Worm (Caenorhabditis elegans): ENCODE results near the gene fbxc-55.
"Not testable (repeated sequence)": the region's sequence is repeated elsewhere in the genome, so short reads cannot be mapped to it uniquely, and the experiment has no call there.

fbxc-55 gene

ce11 chrII:3183300-3183840, 13.4 kb upstream of the fbxc-55 start, which contains the start of the genes Y27F2A.6 and Y27F2A.8:
TSS of gene Y27F2A.6 (minus strand) at chrII:3183400.
TSS of gene Y27F2A.8 (plus strand) at chrII:3183790.
- TF ChIP-seq unc-62 (GFP tag; optimal IDR thresholded peaks at IDR 0.05), result not testable (repeated sequence)

DNA sequence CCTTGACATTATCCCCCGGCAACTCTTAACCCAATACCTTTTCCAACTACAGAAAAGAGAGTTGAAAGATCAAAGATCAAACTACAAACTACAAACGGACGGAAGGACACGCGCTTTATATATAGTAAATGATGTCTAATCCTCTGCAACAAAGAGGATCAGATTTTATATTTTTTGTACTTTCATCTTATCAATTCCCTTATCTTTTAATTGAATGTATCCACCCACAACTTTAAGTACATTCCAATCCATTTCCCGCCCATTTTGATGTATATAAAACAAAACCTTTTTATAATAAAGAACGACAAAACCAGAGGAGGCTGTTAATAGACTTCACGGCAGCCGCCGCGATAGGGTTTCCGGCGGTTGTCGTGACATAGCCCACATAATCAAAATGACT, 7.7 kb upstream of the fbxc-55 start, which contains the start of gene sri-40:
Gene sri-40 (plus strand): TSS at position 301 of the 400 bp plus-strand sequence.
- not testable (repeated sequence) for TF ChIP-seq unc-62 (GFP tag; optimal IDR thresholded peaks at IDR 0.05)

DNA sequence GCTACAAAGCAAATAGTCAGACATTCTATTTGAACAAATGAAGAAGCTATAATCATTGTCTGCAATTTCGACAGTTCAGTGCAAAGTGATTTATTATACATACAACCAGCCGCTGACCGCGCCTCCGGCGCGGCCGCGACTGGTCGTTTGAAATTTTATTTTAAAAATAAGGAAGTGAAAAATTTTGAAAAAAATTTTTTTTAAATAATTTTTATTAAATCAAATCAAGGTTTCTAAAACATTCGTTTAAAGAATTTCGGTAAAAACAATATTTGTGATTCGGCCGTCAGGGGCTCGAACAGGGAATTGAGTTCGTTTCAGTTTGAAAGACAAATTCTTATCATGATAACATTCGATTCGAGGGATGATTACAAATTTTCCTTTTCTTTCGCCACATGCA, 2.2 kb upstream of the fbxc-55 start, which contains the start of gene Y27F2A.10:
Gene Y27F2A.10 (minus strand): TSS at position 101 of the 400 bp plus-strand sequence.
- TF ChIP-seq unc-62 (GFP tag; optimal IDR thresholded peaks at IDR 0.05), result no peak

DNA sequence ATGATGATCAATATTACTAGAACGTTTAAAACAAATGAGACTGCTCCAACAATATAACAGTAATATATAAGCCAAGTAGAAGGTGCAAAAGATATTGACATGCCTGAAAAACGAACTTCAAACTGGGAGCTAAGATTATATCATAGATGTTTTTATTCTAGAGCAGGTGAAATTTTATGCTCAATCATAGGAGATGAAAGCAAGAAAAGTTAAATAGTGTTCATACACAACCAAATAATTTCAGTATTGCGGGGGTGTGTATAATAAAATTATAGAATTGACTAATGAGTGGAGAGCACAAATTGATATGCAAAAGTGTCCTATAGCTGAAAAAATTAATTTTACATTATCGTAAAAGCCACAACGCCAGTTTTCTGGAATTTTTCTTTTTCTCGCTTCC, 11.0 kb downstream of the fbxc-55 start, which contains the start of gene sri-34:
Gene sri-34 (minus strand): TSS at position 101 of the 400 bp plus-strand sequence.
- no peak for TF ChIP-seq unc-62 (GFP tag; optimal IDR thresholded peaks at IDR 0.05)

DNA sequence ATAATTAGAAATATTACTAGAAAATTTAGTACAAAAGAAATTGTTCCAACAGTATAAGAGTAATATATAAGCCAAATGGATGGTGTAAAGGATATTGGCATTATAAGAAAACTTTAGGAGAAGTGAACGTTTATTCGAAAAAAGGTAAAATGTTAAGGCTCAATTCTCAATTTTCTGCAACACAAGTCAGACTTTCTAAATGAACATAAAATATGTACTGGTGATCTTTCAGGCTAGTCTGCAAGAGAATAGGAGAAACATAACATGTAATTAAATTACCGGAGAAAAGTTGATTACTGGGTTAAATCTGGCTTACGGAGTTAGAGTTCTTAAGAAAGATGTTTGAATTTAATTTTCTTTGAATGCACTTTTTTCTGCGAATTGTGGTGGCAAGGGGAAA, 13.2 kb downstream of the fbxc-55 start, which contains the start of gene sri-33:
Gene sri-33 (minus strand): TSS at position 101 of the 400 bp plus-strand sequence.
- no peak for TF ChIP-seq unc-62 (GFP tag; optimal IDR thresholded peaks at IDR 0.05)

- TF ChIP-seq unc-62 (GFP tag; optimal IDR thresholded peaks at IDR 0.05), result no peak
Measured at ce11 chrII:3154383-3154782, 15.6 kb downstream of the fbxc-55 start, which contains the start of gene sri-32. TSS of gene sri-32 (minus strand) at chrII:3154483.

DNA sequence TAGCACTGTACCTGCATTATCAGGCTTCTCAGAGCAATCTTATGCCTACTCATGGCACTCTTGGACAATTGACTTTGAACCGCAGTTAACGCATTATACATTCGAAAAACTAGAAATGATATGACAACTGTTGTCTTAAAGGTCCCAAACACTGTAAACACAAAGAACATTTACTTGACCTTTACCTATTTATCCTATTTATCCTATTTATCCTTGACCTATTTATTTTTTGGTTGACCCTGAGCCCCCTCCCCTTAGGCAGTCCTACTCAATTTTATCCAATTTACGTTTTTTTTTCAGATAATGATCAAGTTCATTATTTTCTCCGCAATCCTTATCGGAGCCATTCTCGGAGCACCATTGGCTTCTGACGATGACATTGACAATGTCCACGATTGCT, 18.4 kb downstream of the fbxc-55 start, which contains the start of the genes T10D4.14 and T10D4.19:
Gene T10D4.14 (minus strand): TSS at position 101 of the 400 bp plus-strand sequence.
Gene T10D4.19 (plus strand): TSS at position 304 of the 400 bp plus-strand sequence.
- TF ChIP-seq unc-62 (GFP tag; optimal IDR thresholded peaks at IDR 0.05), result no peak

DNA sequence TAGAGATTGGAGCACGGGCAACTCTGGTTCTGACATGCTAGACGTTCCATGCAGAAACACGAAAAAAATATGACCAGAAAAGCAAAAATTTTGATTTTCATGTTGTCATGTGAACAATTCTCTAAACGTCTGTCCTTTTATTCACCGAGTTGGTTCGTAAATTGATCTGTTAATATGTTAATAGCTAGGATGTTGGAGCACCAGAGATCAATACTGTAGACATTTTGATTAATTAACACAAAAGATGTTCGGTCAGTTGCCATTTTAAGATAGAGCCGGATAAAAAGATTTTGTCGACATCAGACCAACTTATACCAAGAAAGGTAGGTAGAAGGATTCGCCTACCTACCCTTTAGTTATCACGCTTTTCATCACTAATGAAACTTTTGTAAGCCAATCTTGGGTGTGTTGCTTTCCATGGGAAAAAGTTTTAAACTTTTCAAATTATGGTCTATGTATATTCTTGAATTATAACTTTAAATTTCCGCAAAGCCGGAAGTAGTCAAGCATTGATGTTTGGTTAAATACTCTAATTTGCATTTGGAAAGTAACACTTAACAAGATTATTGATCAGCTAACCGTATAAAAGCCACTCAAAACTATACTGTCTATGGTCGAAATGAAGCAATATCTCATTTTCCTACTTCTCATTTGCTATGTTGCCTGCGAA, 20.3 kb downstream of the fbxc-55 start, which contains the start of the genes T10D4.11 and T10D4.1:
Gene T10D4.11 (minus strand): TSS at position 101 of the 670 bp plus-strand sequence.
Gene T10D4.1 (plus strand): TSS at position 620 of the 670 bp plus-strand sequence.
- no peak for TF ChIP-seq unc-62 (GFP tag; optimal IDR thresholded peaks at IDR 0.05)

ce11 chrII:3148404-3148803, 21.6 kb downstream of the fbxc-55 start:
- no peak for TF ChIP-seq unc-62 (GFP tag; optimal IDR thresholded peaks at IDR 0.05)

DNA sequence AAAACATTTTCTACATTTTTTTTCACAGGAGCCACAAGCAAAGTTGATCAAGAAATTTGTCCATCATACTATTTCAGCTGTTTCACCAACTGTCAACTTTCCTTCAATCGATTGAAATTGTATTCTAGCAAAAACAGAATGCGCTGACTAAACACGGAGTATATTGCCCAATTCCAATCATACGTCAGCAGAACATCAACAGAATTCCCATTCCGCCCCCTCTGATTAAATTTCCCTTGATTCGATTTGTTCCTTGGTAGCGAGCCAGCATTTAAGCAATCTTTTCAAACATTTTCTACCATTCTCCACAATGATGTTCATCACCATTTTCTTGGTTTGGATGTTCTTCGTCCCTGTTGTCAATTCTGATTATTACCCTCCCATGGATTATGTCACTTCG, 24.1 kb downstream of the fbxc-55 start, which contains the start of gene T10D4.15:
Gene T10D4.15 (plus strand): TSS at position 301 of the 400 bp plus-strand sequence.
- TF ChIP-seq unc-62 (GFP tag; optimal IDR thresholded peaks at IDR 0.05), result no peak

ce11 chrII:3144552-3144951, 25.4 kb downstream of the fbxc-55 start, which contains the start of gene sri-43:
TSS of gene sri-43 (minus strand) at chrII:3144652.
- not testable (repeated sequence) for TF ChIP-seq unc-62 (GFP tag; optimal IDR thresholded peaks at IDR 0.05)

DNA sequence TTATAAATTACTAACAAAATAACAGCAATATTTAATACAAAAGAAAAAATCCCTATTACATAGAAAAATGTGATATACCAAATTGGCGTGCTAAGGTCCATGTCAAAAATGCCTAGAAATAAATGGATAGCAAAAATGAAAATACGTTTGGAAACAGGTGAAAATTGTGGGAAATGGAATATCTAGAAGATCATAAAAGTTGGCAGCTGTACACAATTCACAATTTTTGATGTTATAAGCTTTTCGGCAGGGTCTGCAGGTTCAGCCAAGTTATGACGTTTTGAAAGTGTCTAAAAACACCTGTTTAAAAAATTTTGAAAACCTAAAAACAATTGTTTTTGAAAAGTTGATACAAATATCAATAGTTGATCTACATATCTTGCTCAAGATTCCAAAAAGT, 27.1 kb downstream of the fbxc-55 start, which contains the start of gene sri-42:
Gene sri-42 (minus strand): TSS at position 101 of the 400 bp plus-strand sequence.
- not testable (repeated sequence) for TF ChIP-seq unc-62 (GFP tag; optimal IDR thresholded peaks at IDR 0.05)

DNA sequence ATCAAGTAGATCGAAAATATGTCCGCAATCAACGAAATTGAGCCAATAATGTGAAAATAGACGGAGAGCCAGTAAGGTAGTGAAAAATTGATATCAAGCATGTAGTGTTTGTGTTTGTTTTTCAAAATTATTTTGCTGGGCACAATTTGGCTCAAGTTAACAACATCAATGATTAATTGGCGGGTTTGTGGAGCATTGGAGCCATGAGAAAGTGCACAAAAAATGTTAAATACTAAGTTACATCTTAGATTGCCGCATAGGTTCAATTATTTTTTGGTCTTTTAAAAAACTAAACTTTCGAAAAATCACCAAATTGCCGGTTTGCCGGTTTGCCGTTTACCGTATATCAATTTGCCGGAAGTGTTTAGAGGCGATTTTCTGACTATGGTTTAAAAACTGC, 32.2 kb downstream of the fbxc-55 start, which contains the start of gene sri-54:
Gene sri-54 (minus strand): TSS at position 101 of the 400 bp plus-strand sequence.
- no peak for TF ChIP-seq unc-62 (GFP tag; optimal IDR thresholded peaks at IDR 0.05)

DNA sequence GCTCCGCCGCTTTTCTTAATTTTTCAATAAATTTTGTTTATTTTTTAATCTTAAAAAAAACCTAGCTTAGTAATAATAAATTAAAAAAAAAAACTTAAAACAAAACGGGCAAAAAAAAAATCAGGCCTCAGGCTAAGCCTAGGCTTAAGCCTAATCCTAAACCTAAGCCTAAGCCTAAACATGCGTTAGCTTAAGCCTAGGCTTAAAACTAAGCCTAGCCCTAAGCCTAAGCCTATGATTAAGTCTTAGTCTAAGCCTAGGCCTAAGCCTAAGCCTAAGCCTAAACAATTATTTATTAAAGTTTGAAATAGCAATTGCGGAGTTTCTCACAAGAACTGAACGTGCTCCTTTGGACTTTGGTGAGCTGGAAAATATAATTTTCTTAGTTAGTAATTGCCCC, 34.7 kb downstream of the fbxc-55 start:
- no peak for TF ChIP-seq unc-62 (GFP tag; optimal IDR thresholded peaks at IDR 0.05)

DNA sequence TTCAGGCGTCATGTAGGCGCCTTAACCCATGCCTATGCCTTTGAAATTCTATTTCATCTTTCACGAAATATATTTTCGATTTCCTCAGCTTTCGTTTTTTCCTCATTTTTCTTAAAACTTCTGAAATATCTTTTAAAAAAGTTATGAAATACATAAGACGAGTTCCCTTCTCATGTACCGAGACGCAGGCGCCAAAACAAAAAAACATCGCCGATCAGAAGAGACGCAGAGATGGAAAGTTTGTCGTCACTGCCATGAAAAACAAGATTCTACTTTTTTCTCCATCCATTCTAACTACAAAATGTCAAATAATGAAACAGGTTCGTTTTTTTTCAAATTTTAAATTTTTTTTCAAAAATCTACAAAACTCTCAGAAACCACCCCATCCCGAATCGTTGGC, 41.0 kb downstream of the fbxc-55 start, which contains the start of gene chil-24:
Gene chil-24 (plus strand): TSS at position 156 of the 400 bp plus-strand sequence.
- no peak for TF ChIP-seq unc-62 (GFP tag; optimal IDR thresholded peaks at IDR 0.05)

DNA sequence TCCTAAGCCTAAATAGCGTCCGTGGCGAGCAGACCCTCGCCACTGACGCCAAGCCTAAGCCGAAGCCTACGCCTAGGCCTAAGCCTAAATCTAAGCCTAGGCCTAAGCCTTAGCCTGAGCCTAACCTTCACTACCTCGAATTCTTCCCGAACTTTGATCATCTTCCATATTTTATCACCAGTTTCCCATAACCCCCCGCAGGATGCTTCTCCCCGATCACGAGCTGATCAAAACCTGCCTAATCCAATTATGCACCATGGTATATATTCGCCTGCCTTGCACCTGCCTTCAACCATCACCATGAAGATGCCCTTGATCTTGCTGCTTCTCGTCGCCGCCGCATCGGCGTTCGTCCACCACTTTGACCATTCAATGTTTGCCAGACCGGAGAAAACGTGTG, 43.2 kb downstream of the fbxc-55 start, which contains the start of gene ins-31:
Gene ins-31 (plus strand): TSS at position 301 of the 400 bp plus-strand sequence.
- TF ChIP-seq unc-62 (GFP tag; optimal IDR thresholded peaks at IDR 0.05), result not testable (repeated sequence)

Measured in whole organism, dauer.